Worm (Caenorhabditis elegans) whole organism, L4 larva: ENCODE data around the gene C09G9.8.
A peak's percentile ranks its signal among the peaks of the same experiment; 100 is the strongest.

Experiments used
- ama-1 ChIP-seq: fragments of 150-350 bp; optimal IDR thresholded peaks from 2 replicates; lab custom pipeline; 2014; ENCODE audit warnings: inconsistent platforms, mixed read lengths
- dmd-8 ChIP-seq: fragments of 200-800 bp; sonication (Bioruptor generic); IDR thresholded peaks from 2 replicates; pipeline ENCODE4 v1.3.6; 2022; ENCODE audit warnings: missing genetic modification characterization, missing compliant biosample characterization
- lin-13 ChIP-seq: fragments of 150-350 bp; optimal IDR thresholded peaks from 2 replicates; lab custom pipeline; 2014; ENCODE audit warnings: missing biosample characterization, missing genetic modification reagents, missing genetic modification characterization

- no peak for TF ChIP-seq ama-1 (lab: Kevin White, UChicago)
- TF ChIP-seq dmd-8, result no peak
- TF ChIP-seq lin-13 (GFP tag; lab: Kevin White, UChicago), result peak; percentile 19
These were observed 9.8 kb downstream of the C09G9.8 start, which contains the start of gene spr-2 for ce11 chrIV:8891131-8891530.
